Fruit fly (Drosophila melanogaster): ENCODE data around the gene Mical.

Mical gene

DNA sequence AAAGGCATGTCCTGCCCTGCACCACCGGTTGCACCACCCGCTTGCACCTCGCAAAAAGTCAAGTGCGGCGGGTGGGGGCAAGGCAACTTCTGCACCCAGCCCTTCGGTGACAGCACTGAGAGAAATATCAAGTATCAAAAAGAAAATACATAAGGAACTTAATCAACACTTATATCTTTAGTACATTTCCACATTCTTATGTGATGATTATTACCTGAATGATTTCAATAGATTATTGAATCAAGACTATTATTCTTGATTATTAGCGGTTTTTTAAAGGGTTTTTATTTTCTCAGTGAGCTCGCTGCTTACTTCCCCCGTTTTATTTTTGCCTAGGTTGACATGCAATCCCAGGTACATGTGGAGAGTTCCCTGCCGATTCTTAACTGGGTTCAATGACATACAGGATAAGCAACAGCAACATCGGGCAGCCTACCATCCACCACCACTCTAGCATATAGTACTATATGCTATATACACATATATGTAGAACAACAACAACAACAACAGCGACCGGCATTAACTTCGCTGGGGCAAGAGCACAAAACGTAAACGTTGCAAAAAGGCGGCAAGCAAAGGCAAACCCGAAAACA, 76.5 kb downstream of the Mical start:
- peak; percentile 27 for TF ChIP-seq fru (GFP tag; optimal IDR thresholded peaks at IDR 0.05)
- no peak for TF ChIP-seq rgr (GFP tag; optimal IDR thresholded peaks at IDR 0.05)
- peak; percentile 4 for TF ChIP-seq h (GFP tag; optimal IDR thresholded peaks at IDR 0.05)
- TF ChIP-seq foxo (GFP tag; optimal IDR thresholded peaks at IDR 0.05), result peak in 1 of 2 experiments; percentile 28

- TF ChIP-seq Sp1 (GFP tag; optimal IDR thresholded peaks at IDR 0.05), result no peak
Measured at dm6 chr3R:9964600-9965301, 77.9 kb downstream of the Mical start.

DNA sequence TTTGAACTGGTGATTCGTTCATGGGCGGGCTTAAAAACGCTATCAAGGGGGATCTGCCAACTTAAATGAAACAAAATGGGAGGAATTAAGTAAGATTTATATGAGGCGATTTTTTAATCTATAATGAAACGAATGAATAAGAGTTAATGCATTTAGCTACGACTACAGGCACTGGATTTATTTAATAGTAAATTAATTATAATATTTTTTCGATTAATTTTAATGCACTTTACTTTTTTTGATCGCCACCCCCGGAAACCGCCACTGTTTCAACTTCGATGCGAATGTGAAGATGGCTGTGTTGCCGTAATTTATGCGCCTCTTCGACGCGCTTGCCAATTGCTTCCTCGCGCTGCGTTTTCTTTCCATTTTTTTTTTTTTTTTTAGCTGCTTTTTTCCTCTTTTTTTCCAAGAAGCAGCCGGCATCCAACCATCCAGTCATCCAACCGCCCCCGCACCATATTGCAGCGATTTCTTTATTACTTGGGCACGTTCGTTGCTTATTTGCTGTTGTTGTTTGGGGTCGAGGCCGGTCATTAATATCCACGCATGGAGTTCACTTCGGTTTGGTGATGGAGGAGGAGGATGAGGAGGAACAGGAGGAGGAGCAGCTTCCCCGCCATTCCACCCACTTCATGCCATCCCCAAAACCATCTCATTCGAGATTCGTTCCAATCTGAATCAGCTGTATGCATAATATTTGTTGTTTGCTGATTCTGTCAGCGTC, 79.4 kb downstream of the Mical start:
- no peak for TF ChIP-seq Dif (GFP tag; optimal IDR thresholded peaks at IDR 0.05; ENCODE audit: partially characterized antibody)
- peak; percentile 20 for TF ChIP-seq Hnf4 (GFP tag; optimal IDR thresholded peaks at IDR 0.05)
- no peak for TF ChIP-seq N (GFP tag; optimal IDR thresholded peaks at IDR 0.05)
- TF ChIP-seq Sp1 (GFP tag; optimal IDR thresholded peaks at IDR 0.05), result peak; percentile 1
- TF ChIP-seq psq (GFP tag; optimal IDR thresholded peaks at IDR 0.05), result peak; percentile 17
- TF ChIP-seq Abd-B (GFP tag; optimal IDR thresholded peaks at IDR 0.05), result no peak
- TF ChIP-seq dmrt93B (GFP tag; optimal IDR thresholded peaks at IDR 0.05), result peak; percentile 28
- TF ChIP-seq foxo (GFP tag; optimal IDR thresholded peaks at IDR 0.05), result peak in 1 of 2 experiments; percentile 61
- TF ChIP-seq fru (GFP tag; optimal IDR thresholded peaks at IDR 0.05), result peak; percentile 44
- TF ChIP-seq HLH106 (tag; optimal IDR thresholded peaks at IDR 0.05), result peak; percentile 73

- TF ChIP-seq pan (optimal IDR thresholded peaks at IDR 0.05) (no peak), CG32264 (GFP tag; optimal IDR thresholded peaks at IDR 0.05) (no peak), Hnf4 (GFP tag; optimal IDR thresholded peaks at IDR 0.05) (peak; percentile 27), N (GFP tag; optimal IDR thresholded peaks at IDR 0.05) (no peak), rgr (GFP tag; optimal IDR thresholded peaks at IDR 0.05) (peak; percentile 64), tai (GFP tag; optimal IDR thresholded peaks at IDR 0.05) (no peak), Jra (GFP tag; optimal IDR thresholded peaks at IDR 0.05) (no peak), dmrt93B (GFP tag; optimal IDR thresholded peaks at IDR 0.05) (peak; percentile 53), Hr78 (GFP tag; optimal IDR thresholded peaks at IDR 0.05) (no peak), HLH106 (tag; optimal IDR thresholded peaks at IDR 0.05) (peak; percentile 32), Sp1 (GFP tag; optimal IDR thresholded peaks at IDR 0.05) (peak; percentile 28), GATAd (GFP tag; optimal IDR thresholded peaks at IDR 0.05) (no peak), OdsH (GFP tag; optimal IDR thresholded peaks at IDR 0.05) (peak; percentile 71), Abd-B (GFP tag; optimal IDR thresholded peaks at IDR 0.05) (no peak), Hr83 (GFP tag; optimal IDR thresholded peaks at IDR 0.05; ENCODE audit: poor library complexity, severe bottlenecking) (no peak), woc (GFP tag; optimal IDR thresholded peaks at IDR 0.05) (peak; percentile 21), usp (GFP tag; optimal IDR thresholded peaks at IDR 0.05) (no peak), dsf (GFP tag; optimal IDR thresholded peaks at IDR 0.05; ENCODE audit: borderline replicate concordance) (no peak), foxo (GFP tag; optimal IDR thresholded peaks at IDR 0.05) (peak in 1 of 2 experiments; percentile 79), Vsx2 (GFP tag; optimal IDR thresholded peaks at IDR 0.05; ENCODE audit: partially characterized antibody) (no peak), br (GFP tag; optimal IDR thresholded peaks at IDR 0.05) (peak; percentile 72), fru (GFP tag; optimal IDR thresholded peaks at IDR 0.05) (peak; percentile 77), Dif (GFP tag; optimal IDR thresholded peaks at IDR 0.05; ENCODE audit: partially characterized antibody) (no peak), lola (GFP tag; optimal IDR thresholded peaks at IDR 0.05) (no peak), CrebA (GFP tag; optimal IDR thresholded peaks at IDR 0.05; ENCODE audit: borderline replicate concordance) (no peak), sage (GFP tag; optimal IDR thresholded peaks at IDR 0.05) (no peak), jim (GFP tag; optimal IDR thresholded peaks at IDR 0.05) (no peak), h (GFP tag; optimal IDR thresholded peaks at IDR 0.05) (peak; percentile 71), Rel (GFP tag; optimal IDR thresholded peaks at IDR 0.05) (no peak), Rel (tag; optimal IDR thresholded peaks at IDR 0.05) (peak; percentile 26), sv (GFP tag; optimal IDR thresholded peaks at IDR 0.05) (no peak), psq (GFP tag; optimal IDR thresholded peaks at IDR 0.05) (peak; percentile 98), Dfd (GFP tag; optimal IDR thresholded peaks at IDR 0.05) (no peak), CG9705 (GFP tag; optimal IDR thresholded peaks at IDR 0.05) (no peak), Mio (GFP tag; optimal IDR thresholded peaks at IDR 0.05) (no peak), ey (GFP tag; optimal IDR thresholded peaks at IDR 0.05) (peak; percentile 76), dl (GFP tag; optimal IDR thresholded peaks at IDR 0.05; ENCODE audit: insufficient read depth in 1 of 2, partially characterized antibody in 2 of 2) (no peak)
Measured at dm6 chr3R:9961163-9962072, 81.3 kb downstream of the Mical start.

All from whole organism, wandering third instar larva.